Worm (Caenorhabditis elegans) whole organism, L1 larva: Measurements from ENCODE around the gene glb-20.

ENCODE experiments used
- C04F5.9 ChIP-seq: sonication (generic microtip); optimal IDR thresholded peaks from 2 replicates; lab custom pipeline; 2016; ENCODE audit warnings: missing genetic modification characterization, missing compliant biosample characterization
- F16B12.6 ChIP-seq: fragments of 150-350 bp; optimal IDR thresholded peaks from 2 replicates; lab custom pipeline; 2014; ENCODE audit warnings: missing biosample characterization, missing genetic modification characterization
- alr-1 ChIP-seq: fragments of 200-800 bp; sonication (Bioruptor generic); optimal IDR thresholded peaks from 2 replicates; lab custom pipeline; 2018; ENCODE audit warnings: borderline replicate concordance, mild to moderate bottlenecking, missing genetic modification characterization, missing compliant biosample characterization
- aly-2 ChIP-seq: fragments of 150-350 bp; optimal IDR thresholded peaks from 2 replicates; lab custom pipeline; 2014; ENCODE audit warnings: missing biosample characterization, missing genetic modification characterization
- blmp-1 ChIP-seq: fragments of 150-350 bp; optimal IDR thresholded peaks from 2 replicates; lab custom pipeline; 2014; ENCODE audit warnings: missing biosample characterization, missing genetic modification characterization
- ceh-63 ChIP-seq: fragments of 200-800 bp; sonication (Bioruptor generic); optimal IDR thresholded peaks from 2 replicates; lab custom pipeline; 2018; ENCODE audit warnings: mild to moderate bottlenecking, missing genetic modification characterization, missing compliant biosample characterization
- ceh-8 ChIP-seq: fragments of 200-800 bp; sonication (Bioruptor generic); optimal IDR thresholded peaks from 2 replicates; lab custom pipeline; 2018; ENCODE audit warnings: mild to moderate bottlenecking, missing genetic modification characterization, moderate library complexity, missing compliant biosample characterization
- ceh-82 ChIP-seq, 3 experiments: fragments of 150-350 bp in 1 of 3; sonication (generic microtip) in 2 of 3; optimal IDR thresholded peaks; 2 replicates each; lab custom pipeline; 2014 to 2017; ENCODE audit warnings: missing biosample characterization in 3 of 3, missing genetic modification characterization in 3 of 3
- ceh-88 ChIP-seq: fragments of 200-800 bp; sonication (Bioruptor generic); IDR thresholded peaks from 2 replicates; pipeline ENCODE4 v1.3.6; 2022; ENCODE audit warnings: missing genetic modification characterization, missing compliant biosample characterization
- ceh-90 ChIP-seq: sonication (generic microtip); optimal IDR thresholded peaks from 2 replicates; lab custom pipeline; 2016; ENCODE audit warnings: missing genetic modification characterization, missing compliant biosample characterization
- dsc-1 ChIP-seq: sonication (generic microtip); optimal IDR thresholded peaks from 2 replicates; lab custom pipeline; 2016; ENCODE audit warnings: mild to moderate bottlenecking, missing genetic modification characterization, missing compliant biosample characterization
- efl-3 ChIP-seq: fragments of 200-800 bp; sonication (Bioruptor generic); optimal IDR thresholded peaks from 2 replicates; lab custom pipeline; 2018; ENCODE audit warnings: mild to moderate bottlenecking, missing genetic modification characterization, missing compliant biosample characterization
- elt-2 ChIP-seq: sonication (generic microtip); optimal IDR thresholded peaks from 2 replicates; lab custom pipeline; 2016; ENCODE audit warnings: missing genetic modification characterization, mild to moderate bottlenecking, inconsistent platforms, missing compliant biosample characterization, missing genetic modification reagents
- elt-3 ChIP-seq, 6 experiments: fragments of 150-350 bp in 1 of 6; sonication (generic microtip); optimal IDR thresholded peaks; 2 replicates each; lab custom pipeline; 2017 to 2018; ENCODE audit warnings: missing biosample characterization in 6 of 6, missing genetic modification characterization in 6 of 6, inconsistent platforms in 1 of 6
- fkh-4 ChIP-seq: sonication (generic microtip); optimal IDR thresholded peaks from 2 replicates; lab custom pipeline; 2016; ENCODE audit warnings: missing compliant biosample characterization, missing genetic modification characterization, borderline replicate concordance
- fos-1 ChIP-seq: fragments of 150-350 bp; optimal IDR thresholded peaks from 2 replicates; lab custom pipeline; 2014; ENCODE audit warnings: missing biosample characterization, missing genetic modification characterization
- hlh-4 ChIP-seq: sonication (generic microtip); optimal IDR thresholded peaks from 2 replicates; lab custom pipeline; 2016; ENCODE audit warnings: mild to moderate bottlenecking, missing genetic modification characterization, missing compliant biosample characterization
- irx-1 ChIP-seq: sonication (generic microtip); optimal IDR thresholded peaks from 2 replicates; lab custom pipeline; 2016; ENCODE audit warnings: missing genetic modification characterization, missing compliant biosample characterization
- lin-13 ChIP-seq: fragments of 150-350 bp; optimal IDR thresholded peaks from 2 replicates; lab custom pipeline; 2014; ENCODE audit warnings: missing biosample characterization, missing genetic modification reagents, missing genetic modification characterization
- lin-15B ChIP-seq: fragments of 150-350 bp; sonication (generic microtip); optimal IDR thresholded peaks from 3 replicates; lab custom pipeline; 2014; ENCODE audit warnings: missing biosample characterization, missing genetic modification characterization
- lin-35 ChIP-seq, 2 experiments: fragments of 150-350 bp; optimal IDR thresholded peaks; 2 replicates each; lab custom pipeline; 2014; ENCODE audit warnings: missing biosample characterization in 2 of 2, missing genetic modification characterization in 2 of 2, missing genetic modification reagents in 2 of 2
- lir-3 ChIP-seq: sonication (generic microtip); optimal IDR thresholded peaks from 2 replicates; lab custom pipeline; 2016; ENCODE audit warnings: mild to moderate bottlenecking, missing genetic modification characterization, moderate library complexity, missing compliant biosample characterization; ENCODE audit not compliant: poor library complexity
- mab-9 ChIP-seq: fragments of 200-800 bp; sonication (Bioruptor generic); IDR thresholded peaks from 2 replicates; pipeline ENCODE4 v1.3.6; 2022; ENCODE audit warnings: missing genetic modification reagents, missing genetic modification characterization, missing compliant biosample characterization
- mdl-1 ChIP-seq, 2 experiments: fragments of 150-350 bp; optimal IDR thresholded peaks; 2 replicates each; lab custom pipeline; 2014 to 2017; ENCODE audit warnings: missing biosample characterization in 2 of 2, missing genetic modification characterization in 2 of 2, inconsistent platforms in 1 of 2
- mef-2 ChIP-seq: fragments of 150-350 bp; optimal IDR thresholded peaks from 2 replicates; lab custom pipeline; 2014; ENCODE audit warnings: missing biosample characterization, missing genetic modification characterization
- mep-1 ChIP-seq: fragments of 150-350 bp; optimal IDR thresholded peaks from 2 replicates; lab custom pipeline; 2014; ENCODE audit warnings: missing biosample characterization, missing genetic modification characterization
- nhr-19 ChIP-seq: fragments of 200-800 bp; sonication (Bioruptor generic); conservative IDR thresholded peaks from 2 replicates; pipeline ENCODE4 v1.3.6; 2022; ENCODE audit warnings: missing genetic modification characterization, missing compliant biosample characterization
- nhr-20 ChIP-seq: sonication (generic microtip); optimal IDR thresholded peaks from 2 replicates; lab custom pipeline; 2016; ENCODE audit warnings: mild to moderate bottlenecking, missing genetic modification characterization, missing compliant biosample characterization
- nhr-237 ChIP-seq: fragments of 150-350 bp; optimal IDR thresholded peaks from 2 replicates; lab custom pipeline; 2014; ENCODE audit warnings: missing biosample characterization, missing genetic modification characterization
- nhr-28 ChIP-seq: fragments of 150-350 bp; optimal IDR thresholded peaks from 2 replicates; lab custom pipeline; 2014; ENCODE audit warnings: missing biosample characterization, missing genetic modification characterization
- nhr-71 ChIP-seq: sonication (generic microtip); optimal IDR thresholded peaks from 2 replicates; lab custom pipeline; 2016; ENCODE audit warnings: mild to moderate bottlenecking, missing genetic modification characterization, moderate library complexity, missing compliant biosample characterization
- nhr-76 ChIP-seq: sonication (generic microtip); optimal IDR thresholded peaks from 2 replicates; lab custom pipeline; 2017; ENCODE audit warnings: missing biosample characterization, missing genetic modification characterization
- nhr-77 ChIP-seq: fragments of 150-350 bp; optimal IDR thresholded peaks from 2 replicates; lab custom pipeline; 2014; ENCODE audit warnings: missing biosample characterization, missing genetic modification characterization
- nhr-84 ChIP-seq: sonication (generic microtip); optimal IDR thresholded peaks from 2 replicates; lab custom pipeline; 2017; ENCODE audit warnings: missing biosample characterization, missing genetic modification characterization
- nhr-85 ChIP-seq: sonication (generic microtip); peaks from one replicate; lab custom pipeline; 2016; ENCODE audit warnings: missing genetic modification characterization, inconsistent platforms, missing compliant biosample characterization
- nhr-90 ChIP-seq: sonication (generic microtip); optimal IDR thresholded peaks from 2 replicates; lab custom pipeline; 2016; ENCODE audit warnings: mild to moderate bottlenecking, missing genetic modification characterization, missing compliant biosample characterization; ENCODE audit not compliant: poor library complexity
- pag-3 ChIP-seq: sonication (generic microtip); optimal IDR thresholded peaks from 2 replicates; lab custom pipeline; 2017; ENCODE audit warnings: missing genetic modification characterization, mild to moderate bottlenecking, missing compliant biosample characterization, antibody characterized with exemption, borderline replicate concordance; ENCODE audit not compliant: insufficient read depth
- skn-1 ChIP-seq: fragments of 150-350 bp; optimal IDR thresholded peaks from 2 replicates; lab custom pipeline; 2014; ENCODE audit warnings: missing biosample characterization, missing genetic modification characterization
- snpc-4 ChIP-seq: fragments of 150-350 bp; optimal IDR thresholded peaks from 2 replicates; lab custom pipeline; 2014; ENCODE audit warnings: missing biosample characterization, missing genetic modification characterization
- snu-23 ChIP-seq: sonication (generic microtip); optimal IDR thresholded peaks from 2 replicates; lab custom pipeline; 2016; ENCODE audit warnings: missing genetic modification characterization, missing compliant biosample characterization
- sox-4 ChIP-seq: sonication (generic microtip); optimal IDR thresholded peaks from 2 replicates; lab custom pipeline; 2016; ENCODE audit warnings: missing genetic modification characterization, missing compliant biosample characterization
- swsn-7 ChIP-seq: sonication (generic microtip); optimal IDR thresholded peaks from 2 replicates; lab custom pipeline; 2016; ENCODE audit warnings: missing genetic modification characterization, missing compliant biosample characterization
- tlp-1 ChIP-seq: fragments of 150-350 bp; optimal IDR thresholded peaks from 2 replicates; lab custom pipeline; 2014; ENCODE audit warnings: missing biosample characterization, missing genetic modification characterization
- unc-130 ChIP-seq: fragments of 150-350 bp; optimal IDR thresholded peaks from 2 replicates; lab custom pipeline; 2017; ENCODE audit warnings: missing biosample characterization, missing genetic modification characterization, inconsistent platforms
- unc-30 ChIP-seq: sonication (generic microtip); optimal IDR thresholded peaks from 2 replicates; lab custom pipeline; 2017; ENCODE audit warnings: missing biosample characterization, missing genetic modification characterization
- unc-86 ChIP-seq: sonication (generic microtip); optimal IDR thresholded peaks from 2 replicates; lab custom pipeline; 2016; ENCODE audit warnings: missing genetic modification characterization, missing compliant biosample characterization
- unc-98 ChIP-seq: fragments of 200-800 bp; sonication (Bioruptor generic); IDR thresholded peaks from 2 replicates; pipeline ENCODE4 v1.3.6; 2022; ENCODE audit warnings: missing genetic modification characterization, missing compliant biosample characterization
- xbp-1 ChIP-seq: sonication (generic microtip); optimal IDR thresholded peaks from 2 replicates; lab custom pipeline; 2016; ENCODE audit warnings: missing genetic modification characterization, missing compliant biosample characterization
- zag-1 ChIP-seq: fragments of 150-350 bp; optimal IDR thresholded peaks from 2 replicates; lab custom pipeline; 2014; ENCODE audit warnings: missing biosample characterization, missing genetic modification characterization

The glb-20 gene

DNA sequence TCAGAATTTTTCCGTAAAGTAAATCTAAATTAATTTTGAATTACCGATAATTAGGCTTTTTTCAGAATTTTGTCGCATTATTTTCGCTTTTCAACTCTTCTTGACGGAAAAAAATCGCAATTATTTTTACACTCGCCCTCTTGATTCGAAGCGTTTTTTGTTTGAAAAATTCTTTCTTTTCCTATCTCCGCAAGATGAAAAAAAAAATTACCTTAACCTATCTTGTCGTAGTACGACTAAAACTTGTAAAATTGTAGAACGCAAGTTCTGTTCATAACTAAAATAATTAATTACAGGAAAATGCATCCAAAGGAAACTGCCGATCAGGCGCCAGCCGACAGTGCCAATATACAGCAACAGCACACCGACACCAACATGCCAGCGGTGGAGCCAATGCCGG is 44.2 kb upstream of the glb-20 start, which contains the start of gene F54B11.7:
TSS of gene F54B11.7 (plus strand) at position 301 of the 400 bp plus-strand sequence.
- TF ChIP-seq aly-2 (tag; lab: Kevin White, UChicago) = no peak
- TF ChIP-seq nhr-71 (tag; lab: Kevin White, UChicago) = no peak
- TF ChIP-seq sox-4 (tag; lab: Kevin White, UChicago) = no peak
- TF ChIP-seq hlh-4 = no peak
- no peak for TF ChIP-seq zag-1 (tag; lab: Kevin White, UChicago)
- TF ChIP-seq nhr-90 (tag; lab: Kevin White, UChicago) = no peak
- TF ChIP-seq nhr-85 (tag; lab: Kevin White, UChicago) = no peak
- no peak for TF ChIP-seq F16B12.6 (tag; lab: Kevin White, UChicago)
- no peak for TF ChIP-seq lin-13 (GFP tag; lab: Kevin White, UChicago)
- no peak for TF ChIP-seq fos-1
- TF ChIP-seq alr-1 (tag; lab: Kevin White, UChicago) = no peak
- TF ChIP-seq lir-3 (tag; lab: Kevin White, UChicago) = no peak
- TF ChIP-seq mef-2 (tag; lab: Kevin White, UChicago) = no peak
- no peak for TF ChIP-seq skn-1
- no peak for TF ChIP-seq dsc-1 (tag; lab: Kevin White, UChicago)
- no peak for TF ChIP-seq fkh-4 (tag; lab: Kevin White, UChicago)
- TF ChIP-seq nhr-84 (tag; lab: Kevin White, UChicago) = no peak
- no peak for TF ChIP-seq irx-1 (tag; lab: Kevin White, UChicago)
- TF ChIP-seq mdl-1 (tag; optimal IDR thresholded peaks at IDR 0.05; lab: Kevin White, UChicago) = no peak
- no peak for TF ChIP-seq ceh-8 (GFP tag; lab: Kevin White, UChicago)

DNA sequence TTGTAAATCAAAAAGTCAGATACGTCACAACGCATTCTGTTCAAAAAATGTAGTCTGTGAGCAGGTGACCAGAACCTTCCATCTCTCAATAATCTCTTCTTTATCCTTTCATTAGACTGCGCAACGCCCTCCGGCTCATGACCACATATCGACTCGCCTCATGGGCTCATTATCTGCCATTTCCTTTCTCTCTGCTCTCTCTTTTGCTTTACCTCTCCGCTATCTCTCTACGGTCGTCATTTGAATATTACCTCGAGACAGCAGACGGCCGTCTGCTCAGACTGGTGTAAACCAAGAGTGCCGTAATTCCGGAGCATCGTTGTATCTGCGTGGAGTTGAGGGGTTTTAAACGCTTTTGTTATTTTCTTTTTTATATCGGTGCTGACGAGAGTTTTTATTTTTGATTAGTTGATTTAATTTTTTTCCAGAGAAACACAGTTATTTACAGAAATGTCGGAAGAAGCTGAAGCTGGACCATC is 42.1 kb upstream of the glb-20 start, which contains the start of gene bra-1:
TSS of gene bra-1 (plus strand) at position 429 of the 479 bp plus-strand sequence.
- TF ChIP-seq efl-3 (GFP tag; lab: Kevin White, UChicago) (no peak), elt-3 (tag; optimal IDR thresholded peaks at IDR 0.05; lab: Kevin White, UChicago) (no peak), nhr-28 (tag; lab: Kevin White, UChicago) (no peak), irx-1 (tag; lab: Kevin White, UChicago) (peak; percentile 33), nhr-20 (tag; lab: Kevin White, UChicago) (peak; percentile 72), tlp-1 (tag; lab: Kevin White, UChicago) (no peak), lin-35 (GFP tag; optimal IDR thresholded peaks at IDR 0.05; lab: Kevin White, UChicago) (peak; percentile 47 to 52), fkh-4 (tag; lab: Kevin White, UChicago) (peak; percentile 10), unc-86 (tag; lab: Kevin White, UChicago) (peak; percentile 75), nhr-84 (tag; lab: Kevin White, UChicago) (no peak), ceh-90 (tag; lab: Kevin White, UChicago) (no peak), ceh-88 (GFP tag; lab: Robert Waterston, UW) (peak; percentile 9; the same call in 1 of the 2 replicates), swsn-7 (tag; lab: Kevin White, UChicago) (peak; percentile 71), nhr-90 (tag; lab: Kevin White, UChicago) (no peak), nhr-76 (tag; lab: Kevin White, UChicago) (no peak), nhr-77 (tag; lab: Kevin White, UChicago) (peak; percentile 23), snpc-4 (peak; percentile 28), xbp-1 (tag; lab: Kevin White, UChicago) (peak; percentile 59), nhr-85 (tag; lab: Kevin White, UChicago) (no peak), snu-23 (GFP tag; lab: Kevin White, UChicago) (peak; percentile 69), blmp-1 (peak; percentile 15), unc-130 (tag; lab: Kevin White, UChicago) (no peak), ceh-63 (GFP tag; lab: Kevin White, UChicago) (no peak), zag-1 (tag; lab: Kevin White, UChicago) (no peak), fos-1 (peak; percentile 50), elt-2 (no peak), unc-30 (no peak), mep-1 (tag; lab: Kevin White, UChicago) (peak; percentile 60), nhr-237 (tag; lab: Kevin White, UChicago) (no peak), nhr-19 (GFP tag; lab: Robert Waterston, UW) (peak; percentile 12; the same call in 1 of the 2 replicates), mab-9 (GFP tag; lab: Robert Waterston, UW) (no peak), unc-98 (no peak), C04F5.9 (tag; lab: Kevin White, UChicago) (no peak), nhr-71 (tag; lab: Kevin White, UChicago) (peak; percentile 83), mef-2 (tag; lab: Kevin White, UChicago) (no peak), dsc-1 (tag; lab: Kevin White, UChicago) (peak; percentile 90), ceh-82 (tag; optimal IDR thresholded peaks at IDR 0.05; lab: Kevin White, UChicago) (peak in 1 of 3 experiments; percentile 68), mdl-1 (tag; optimal IDR thresholded peaks at IDR 0.05; lab: Kevin White, UChicago) (no peak), lin-15B (tag; lab: Kevin White, UChicago) (peak; percentile 12), pag-3 (tag; lab: Kevin White, UChicago) (no peak)
